Fruit fly (Drosophila melanogaster): ENCODE measurements around the gene spel1.

dm6 chr2L:14400676-14401075 is 38.8 kb downstream of the spel1 start:
- TF ChIP-seq CTCF (optimal IDR thresholded peaks at IDR 0.05) (no peak), CG8478 (optimal IDR thresholded peaks at IDR 0.05) (no peak)
